Fruit fly (Drosophila melanogaster): ENCODE data around the gene CG12219.

Gene CG12219

DNA sequence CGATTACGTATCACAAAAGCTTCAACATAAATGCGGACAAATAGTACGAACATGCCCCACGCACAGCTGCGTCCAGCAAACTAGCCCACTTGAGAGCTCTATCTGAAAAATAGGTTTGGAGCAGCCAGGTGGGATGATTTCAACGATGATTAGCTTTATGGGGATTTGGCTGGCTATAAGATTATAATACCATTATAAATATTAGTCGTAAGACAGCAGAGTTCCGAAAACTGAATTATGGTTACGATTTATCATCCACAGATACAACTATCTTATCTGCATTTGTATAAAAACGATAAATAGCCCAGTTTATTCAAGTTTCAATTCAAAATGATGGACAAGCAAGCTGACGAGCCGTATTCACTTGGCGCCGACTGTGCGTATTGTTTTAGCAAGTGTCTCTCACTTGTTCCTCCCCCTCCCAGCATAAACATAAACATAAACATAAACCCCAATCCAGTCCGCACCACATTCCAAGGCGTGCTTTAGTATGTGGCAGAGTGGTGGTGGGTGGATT, 37.4 kb downstream of the CG12219 start (continued):
- peak; percentile 32 for TF ChIP-seq emc (GFP tag; optimal IDR thresholded peaks at IDR 0.05)
- no peak for TF ChIP-seq kay (GFP tag; optimal IDR thresholded peaks at IDR 0.05)
- peak; percentile 45 for TF ChIP-seq Antp (GFP tag; optimal IDR thresholded peaks at IDR 0.05)
- TF ChIP-seq CG16863 (GFP tag; optimal IDR thresholded peaks at IDR 0.05), result peak; percentile 35
- TF ChIP-seq stwl (tag; optimal IDR thresholded peaks at IDR 0.05), result no peak
- peak; percentile 68 for TF ChIP-seq NfI (GFP tag; optimal IDR thresholded peaks at IDR 0.05)
- TF ChIP-seq ato (GFP tag; IDR thresholded peaks at IDR 0.05; ENCODE audit: partially characterized antibody), result no peak
- TF ChIP-seq btn (GFP tag; optimal IDR thresholded peaks at IDR 0.05), result no peak
- peak; percentile 87 for TF ChIP-seq Sox100B (GFP tag; optimal IDR thresholded peaks at IDR 0.05)
- peak; percentile 82 for TF ChIP-seq HHEX (GFP tag; optimal IDR thresholded peaks at IDR 0.05)
- TF ChIP-seq CG7963 (GFP tag; IDR thresholded peaks at IDR 0.05; ENCODE audit: partially characterized antibody), result no peak
- TF ChIP-seq TFAM (GFP tag; optimal IDR thresholded peaks at IDR 0.05), result no peak
- TF ChIP-seq hb (GFP tag; IDR thresholded peaks at IDR 0.05; ENCODE audit: partially characterized antibody), result no peak
- peak; percentile 97 for TF ChIP-seq sd (tag; optimal IDR thresholded peaks at IDR 0.05)
- peak; percentile 32 for TF ChIP-seq CG1792 (GFP tag; optimal IDR thresholded peaks at IDR 0.05)
- TF ChIP-seq knrl (GFP tag; IDR thresholded peaks at IDR 0.05; ENCODE audit: partially characterized antibody), result no peak
- TF ChIP-seq maf-S (GFP tag; optimal IDR thresholded peaks at IDR 0.05), result no peak
- no peak for TF ChIP-seq CG12236 (GFP tag; optimal IDR thresholded peaks at IDR 0.05)
- peak; percentile 83 for TF ChIP-seq CG6854 (GFP tag; optimal IDR thresholded peaks at IDR 0.05)
- TF ChIP-seq zfh2 (GFP tag; optimal IDR thresholded peaks at IDR 0.05), result peak; percentile 37
- TF ChIP-seq vnd (GFP tag; IDR thresholded peaks at IDR 0.05; ENCODE audit: partially characterized antibody), result no peak
- no peak for TF ChIP-seq CG2129 (GFP tag; IDR thresholded peaks at IDR 0.05; ENCODE audit: partially characterized antibody)
- no peak for TF ChIP-seq CG1832 (GFP tag; optimal IDR thresholded peaks at IDR 0.05)
- TF ChIP-seq Ets65A (GFP tag), result peak; percentile 95
- TF ChIP-seq Stat92E (GFP tag; optimal IDR thresholded peaks at IDR 0.05), result no peak
- peak; percentile 4 for TF ChIP-seq shn (GFP tag; optimal IDR thresholded peaks at IDR 0.05)
- TF ChIP-seq Dfd (GFP tag; optimal IDR thresholded peaks at IDR 0.05), result no peak
- no peak for TF ChIP-seq D (optimal IDR thresholded peaks at IDR 0.05)
- TF ChIP-seq D (GFP tag; optimal IDR thresholded peaks at IDR 0.05), result peak; percentile 74
- no peak for TF ChIP-seq CG10431 (GFP tag; optimal IDR thresholded peaks at IDR 0.05)
- TF ChIP-seq NC2α (GFP tag; optimal IDR thresholded peaks at IDR 0.05), result no peak
- TF ChIP-seq tio (GFP tag; optimal IDR thresholded peaks at IDR 0.05), result no peak
- peak; percentile 11 for TF ChIP-seq CG10565 (GFP tag; optimal IDR thresholded peaks at IDR 0.05)
- TF ChIP-seq ab (GFP tag; optimal IDR thresholded peaks at IDR 0.05), result no peak
- TF ChIP-seq Dad (GFP tag; optimal IDR thresholded peaks at IDR 0.05), result no peak
- TF ChIP-seq Hsf (GFP tag; optimal IDR thresholded peaks at IDR 0.05), result peak; percentile 54
- TF ChIP-seq gsb (GFP tag; IDR thresholded peaks at IDR 0.05), result peak; percentile 65
- peak; percentile 89 for TF ChIP-seq CG7839 (tag; optimal IDR thresholded peaks at IDR 0.05)
- TF ChIP-seq unpg (GFP tag; optimal IDR thresholded peaks at IDR 0.05), result peak; percentile 75
- peak; percentile 24 for TF ChIP-seq pum (GFP tag; optimal IDR thresholded peaks at IDR 0.05)
- TF ChIP-seq sna (GFP tag; IDR thresholded peaks at IDR 0.05; ENCODE audit: partially characterized antibody), result no peak
- peak; percentile 74 for TF ChIP-seq CG12071 (GFP tag; optimal IDR thresholded peaks at IDR 0.05)
- TF ChIP-seq CG4424 (GFP tag; optimal IDR thresholded peaks at IDR 0.05), result peak; percentile 61
- no peak for TF ChIP-seq wor (GFP tag; IDR thresholded peaks at IDR 0.05)
- TF ChIP-seq gcm (GFP tag; optimal IDR thresholded peaks at IDR 0.05), result peak; percentile 39
- TF ChIP-seq tap (tag; optimal IDR thresholded peaks at IDR 0.05), result peak; percentile 70
- TF ChIP-seq Med (GFP tag), result peak; percentile 94
- peak; percentile 51 for TF ChIP-seq CG13894 (tag; optimal IDR thresholded peaks at IDR 0.05)
- TF ChIP-seq CG32767 (GFP tag; IDR thresholded peaks at IDR 0.05), result peak; percentile 56
- peak; percentile 78 for TF ChIP-seq Asciz (GFP tag; optimal IDR thresholded peaks at IDR 0.05)
